Fruit fly (Drosophila melanogaster) whole organism, wandering third instar larva: Measurements from ENCODE around the gene CG3386.

ENCODE experiments used
- Abd-B ChIP-seq: fragments of >200 bp; optimal IDR thresholded peaks from 2 replicates; lab custom pipeline; 2017; ENCODE audit warnings: missing biosample characterization, missing genetic modification characterization
- CG32264 ChIP-seq: fragments of 200-800 bp; sonication (Bioruptor generic); optimal IDR thresholded peaks from 2 replicates; lab custom pipeline; 2016; ENCODE audit warnings: missing biosample characterization, missing genetic modification characterization
- CG9705 ChIP-seq: fragments of 200-800 bp; sonication (Bioruptor generic); optimal IDR thresholded peaks from 2 replicates; lab custom pipeline; 2018; ENCODE audit warnings: missing biosample characterization, mild to moderate bottlenecking, missing genetic modification characterization
- CrebA ChIP-seq: fragments of 200-800 bp; sonication (Bioruptor generic); optimal IDR thresholded peaks from 2 replicates; lab custom pipeline; 2016; ENCODE audit warnings: missing biosample characterization, mild to moderate bottlenecking, missing genetic modification characterization, borderline replicate concordance
- Dfd ChIP-seq: fragments of >200 bp; optimal IDR thresholded peaks from 2 replicates; lab custom pipeline; 2017; ENCODE audit warnings: missing biosample characterization, missing genetic modification characterization
- Dif ChIP-seq: fragments of 200-275, 200-300 bp; sonication (Bioruptor generic); optimal IDR thresholded peaks from 2 replicates; lab custom pipeline; 2018; ENCODE audit warnings: missing biosample characterization, missing genetic modification characterization; ENCODE audit not compliant: partially characterized antibody
- GATAd ChIP-seq: sonication (Bioruptor generic); optimal IDR thresholded peaks from 2 replicates; lab custom pipeline; 2016; ENCODE audit warnings: missing biosample characterization, missing genetic modification characterization
- HLH106 ChIP-seq: fragments of 200-800 bp; optimal IDR thresholded peaks from 3 replicates; lab custom pipeline; 2019; ENCODE audit warnings: missing biosample characterization, mild to moderate bottlenecking, missing genetic modification characterization, moderate library complexity
- Hnf4 ChIP-seq: fragments of 200-800 bp; sonication (Bioruptor generic); optimal IDR thresholded peaks from 2 replicates; lab custom pipeline; 2016; ENCODE audit warnings: missing biosample characterization, mild to moderate bottlenecking, missing genetic modification characterization
- Hr78 ChIP-seq: fragments of >200 bp; optimal IDR thresholded peaks from 2 replicates; lab custom pipeline; 2017; ENCODE audit warnings: missing biosample characterization, missing genetic modification characterization
- Jra ChIP-seq: sonication (Bioruptor generic); optimal IDR thresholded peaks from 2 replicates; lab custom pipeline; 2016; ENCODE audit warnings: missing biosample characterization, missing genetic modification characterization
- Mio ChIP-seq: sonication (Bioruptor generic); optimal IDR thresholded peaks from 2 replicates; lab custom pipeline; 2016; ENCODE audit warnings: missing biosample characterization, missing genetic modification characterization
- Myc ChIP-seq: fragments of >200 bp; optimal IDR thresholded peaks from 2 replicates; lab custom pipeline; 2017
- N ChIP-seq: fragments of >200 bp; optimal IDR thresholded peaks from 2 replicates; lab custom pipeline; 2018; ENCODE audit warnings: missing biosample characterization, missing external identifiers, missing genetic modification characterization
- OdsH ChIP-seq: fragments of 200-800 bp; sonication (Bioruptor generic); optimal IDR thresholded peaks from 2 replicates; lab custom pipeline; 2016; ENCODE audit warnings: missing biosample characterization, mild to moderate bottlenecking, missing genetic modification characterization
- Rel ChIP-seq, 2 experiments: fragments of 200-800 bp; sonication (Bioruptor generic) in 1 of 2; optimal IDR thresholded peaks; 2 replicates in 1 of 2; 3 replicates in 1 of 2; lab custom pipeline; 2016 to 2019; ENCODE audit warnings: mild to moderate bottlenecking in 2 of 2, missing biosample characterization in 2 of 2, missing genetic modification characterization in 2 of 2, moderate library complexity in 1 of 2
- Sp1 ChIP-seq: fragments of 200-800 bp; sonication (Bioruptor generic); optimal IDR thresholded peaks from 3 replicates; lab custom pipeline; 2019; ENCODE audit warnings: missing biosample characterization, mild to moderate bottlenecking, missing genetic modification characterization, moderate library complexity
- Vsx2 ChIP-seq: fragments of 200-300, 225-300 bp; sonication (Bioruptor generic); optimal IDR thresholded peaks from 2 replicates; lab custom pipeline; 2018; ENCODE audit warnings: missing biosample characterization, missing genetic modification characterization; ENCODE audit not compliant: partially characterized antibody
- br ChIP-seq: fragments of 200-800 bp; sonication (Bioruptor generic); optimal IDR thresholded peaks from 2 replicates; lab custom pipeline; 2016; ENCODE audit warnings: missing biosample characterization, missing genetic modification characterization
- brk ChIP-seq: fragments of 200-800 bp; sonication (Bioruptor generic); optimal IDR thresholded peaks from 2 replicates; lab custom pipeline; 2016; ENCODE audit warnings: missing biosample characterization, mild to moderate bottlenecking, missing genetic modification characterization
- dl ChIP-seq, 2 experiments: fragments of 175-275, 200-275 bp in 1 of 2; fragments of 200-275 bp in 1 of 2; sonication (Bioruptor generic); optimal IDR thresholded peaks; lab custom pipeline; 2018; ENCODE audit warnings: mild to moderate bottlenecking in 2 of 2, missing biosample characterization in 2 of 2, missing genetic modification characterization in 2 of 2, moderate library complexity in 2 of 2; ENCODE audit not compliant: partially characterized antibody in 2 of 2, insufficient read depth in 1 of 2
- dsf ChIP-seq: sonication (Bioruptor generic); optimal IDR thresholded peaks from 2 replicates; lab custom pipeline; 2016; ENCODE audit warnings: missing biosample characterization, missing genetic modification characterization, borderline replicate concordance
- ey ChIP-seq: fragments of 200-800 bp; sonication (Bioruptor generic); optimal IDR thresholded peaks from 2 replicates; lab custom pipeline; 2016; ENCODE audit warnings: missing biosample characterization, missing genetic modification characterization
- foxo ChIP-seq, 2 experiments: fragments of 200-800 bp; sonication (Bioruptor generic); optimal IDR thresholded peaks; 2 replicates in 1 of 2; 3 replicates in 1 of 2; lab custom pipeline; 2016 to 2017; ENCODE audit warnings: missing biosample characterization in 2 of 2, missing genetic modification characterization in 2 of 2
- fru ChIP-seq: fragments of 200-800 bp; sonication (Bioruptor generic); optimal IDR thresholded peaks from 3 replicates; lab custom pipeline; 2016; ENCODE audit warnings: missing biosample characterization, mild to moderate bottlenecking, missing genetic modification characterization
- h ChIP-seq: fragments of 200-800 bp; sonication (Bioruptor generic); optimal IDR thresholded peaks from 3 replicates; lab custom pipeline; 2016; ENCODE audit warnings: missing biosample characterization, mild to moderate bottlenecking, missing genetic modification characterization
- jim ChIP-seq: fragments of 175-275, 200-325 bp; sonication (Bioruptor generic); optimal IDR thresholded peaks from 2 replicates; lab custom pipeline; 2016; ENCODE audit warnings: missing biosample characterization, mild to moderate bottlenecking, missing genetic modification characterization
- lola ChIP-seq: fragments of >200 bp; optimal IDR thresholded peaks from 2 replicates; lab custom pipeline; 2017; ENCODE audit warnings: missing biosample characterization, missing genetic modification characterization
- psq ChIP-seq: fragments of 200-800 bp; sonication (Bioruptor generic); optimal IDR thresholded peaks from 3 replicates; lab custom pipeline; 2017; ENCODE audit warnings: missing biosample characterization, mild to moderate bottlenecking, missing genetic modification characterization, moderate library complexity
- rgr ChIP-seq: fragments of 200-800 bp; sonication (Bioruptor generic); optimal IDR thresholded peaks from 3 replicates; lab custom pipeline; 2016; ENCODE audit warnings: missing biosample characterization, mild to moderate bottlenecking, missing genetic modification characterization
- sage ChIP-seq: fragments of 200-800 bp; sonication (Bioruptor generic); optimal IDR thresholded peaks from 2 replicates; lab custom pipeline; 2016; ENCODE audit warnings: missing biosample characterization, mild to moderate bottlenecking, missing genetic modification characterization
- sv ChIP-seq: fragments of 200-800 bp; sonication (Bioruptor generic); optimal IDR thresholded peaks from 3 replicates; lab custom pipeline; 2016; ENCODE audit warnings: missing biosample characterization, missing genetic modification characterization
- tai ChIP-seq: sonication (Bioruptor generic); optimal IDR thresholded peaks from 2 replicates; lab custom pipeline; 2016; ENCODE audit warnings: missing biosample characterization, missing genetic modification characterization
- usp ChIP-seq: fragments of >200 bp; optimal IDR thresholded peaks from 2 replicates; lab custom pipeline; 2017; ENCODE audit warnings: missing biosample characterization, missing genetic modification characterization
- woc ChIP-seq: sonication (Bioruptor generic); optimal IDR thresholded peaks from 2 replicates; lab custom pipeline; 2016; ENCODE audit warnings: missing biosample characterization, mild to moderate bottlenecking, missing genetic modification characterization

CG3386 gene

DNA sequence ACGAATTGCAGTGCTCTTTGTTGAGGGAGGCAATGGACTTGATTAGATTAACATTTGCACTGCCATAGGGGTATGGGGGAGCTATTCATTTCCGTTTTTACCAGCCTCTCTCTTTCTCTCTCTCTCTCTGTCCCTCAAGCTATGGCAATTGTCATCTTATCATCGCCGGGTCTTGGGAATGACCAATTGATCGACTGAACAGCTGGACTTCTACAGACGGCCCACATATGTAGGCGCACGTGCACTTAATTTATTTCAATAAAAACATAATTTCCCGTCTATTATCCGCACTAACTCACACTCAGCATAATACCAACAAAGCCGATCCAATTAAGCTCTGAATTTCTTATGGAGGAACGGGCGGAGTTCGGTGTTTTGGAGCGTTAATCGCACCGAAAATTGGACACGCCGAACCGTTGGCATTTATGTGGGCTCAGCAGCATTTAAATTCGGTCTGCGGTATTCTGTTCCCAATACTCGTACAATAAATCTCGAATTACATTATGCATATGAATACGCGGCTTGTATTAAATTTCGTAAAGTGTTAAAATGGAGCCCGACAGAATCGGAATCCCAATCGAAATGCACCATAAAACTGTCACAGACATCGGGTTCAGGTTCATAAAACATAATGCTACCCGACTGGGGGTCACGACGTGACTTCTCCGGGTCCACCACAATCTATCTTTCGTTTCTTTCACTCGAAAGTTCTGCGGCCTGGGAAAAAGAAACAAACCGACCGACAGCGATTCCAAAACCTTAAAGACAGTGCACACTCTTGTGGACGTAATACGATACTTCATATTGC lies 41.6 kb upstream of the CG3386 start:
- TF ChIP-seq N (no peak), Jra (GFP tag; lab: Kevin White, UChicago) (no peak), Mio (no peak), Hnf4 (no peak), woc (GFP tag; lab: Kevin White, UChicago) (no peak), Hr78 (no peak), h (GFP tag; lab: Kevin White, UChicago) (no peak), fru (GFP tag; lab: Kevin White, UChicago) (no peak), br (GFP tag; lab: Kevin White, UChicago) (no peak), ey (GFP tag; lab: Kevin White, UChicago) (no peak), CrebA (GFP tag; lab: Kevin White, UChicago) (no peak), lola (GFP tag; lab: Kevin White, UChicago) (no peak), sv (no peak)

DNA sequence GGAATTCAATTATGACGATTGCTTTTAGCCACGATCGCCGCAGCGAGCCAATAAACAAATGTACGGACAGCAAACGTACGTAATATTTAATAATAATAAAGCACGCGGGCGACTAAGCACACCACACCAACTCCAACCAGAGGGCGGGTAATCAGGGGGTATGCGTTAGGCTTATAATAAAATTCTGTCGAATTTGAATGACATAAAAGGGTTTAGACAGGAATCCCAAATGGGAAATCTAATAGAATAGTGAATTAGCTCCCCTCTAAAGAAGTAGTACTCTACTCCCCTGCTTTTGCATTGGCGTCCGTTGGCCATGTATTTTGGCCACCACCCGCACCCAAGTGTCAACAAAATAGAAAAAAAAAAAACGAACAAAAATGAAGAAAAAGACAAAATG lies 40.1 kb upstream of the CG3386 start:
- TF ChIP-seq brk (GFP tag; lab: Kevin White, UChicago) (no peak), h (GFP tag; lab: Kevin White, UChicago) (peak; percentile 16), foxo (GFP tag; optimal IDR thresholded peaks at IDR 0.05; lab: Kevin White, UChicago) (peak in 1 of 2 experiments; percentile 11)

DNA sequence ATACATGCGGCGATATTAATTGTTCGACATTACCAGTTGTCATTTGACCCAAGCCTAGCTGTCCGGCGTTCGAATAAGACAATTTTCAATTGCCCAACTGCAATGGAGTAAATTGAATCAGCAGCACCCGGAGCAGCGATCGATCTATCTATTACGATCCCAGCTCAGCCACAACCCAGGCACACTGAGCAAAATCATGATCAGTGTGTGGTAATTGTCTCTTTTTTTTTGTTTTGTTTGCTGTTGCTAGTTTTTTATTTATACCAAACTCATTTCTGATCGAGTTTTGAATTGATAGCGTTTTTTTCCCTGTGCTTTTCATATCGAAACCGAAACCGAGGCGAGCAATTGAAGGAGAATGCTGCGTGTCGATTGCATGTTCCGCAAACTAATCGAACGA lies 39.6 kb upstream of the CG3386 start:
- TF ChIP-seq Dif (GFP tag; lab: Kevin White, UChicago) (no peak), dsf (no peak), Sp1 (GFP tag; lab: Kevin White, UChicago) (no peak), sage (no peak), h (GFP tag; lab: Kevin White, UChicago) (no peak), OdsH (GFP tag; lab: Kevin White, UChicago) (no peak), CrebA (GFP tag; lab: Kevin White, UChicago) (no peak), lola (GFP tag; lab: Kevin White, UChicago) (no peak), HLH106 (tag; lab: Kevin White, UChicago) (no peak), rgr (GFP tag; lab: Kevin White, UChicago) (no peak), N (no peak), usp (GFP tag; lab: Kevin White, UChicago) (no peak), ey (GFP tag; lab: Kevin White, UChicago) (no peak), Vsx2 (no peak), Myc (lab: Kevin White, UChicago) (no peak), Hnf4 (no peak), Rel (GFP tag; optimal IDR thresholded peaks at IDR 0.05; lab: Kevin White, UChicago) (no peak), Rel (tag; optimal IDR thresholded peaks at IDR 0.05; lab: Kevin White, UChicago) (no peak)

DNA sequence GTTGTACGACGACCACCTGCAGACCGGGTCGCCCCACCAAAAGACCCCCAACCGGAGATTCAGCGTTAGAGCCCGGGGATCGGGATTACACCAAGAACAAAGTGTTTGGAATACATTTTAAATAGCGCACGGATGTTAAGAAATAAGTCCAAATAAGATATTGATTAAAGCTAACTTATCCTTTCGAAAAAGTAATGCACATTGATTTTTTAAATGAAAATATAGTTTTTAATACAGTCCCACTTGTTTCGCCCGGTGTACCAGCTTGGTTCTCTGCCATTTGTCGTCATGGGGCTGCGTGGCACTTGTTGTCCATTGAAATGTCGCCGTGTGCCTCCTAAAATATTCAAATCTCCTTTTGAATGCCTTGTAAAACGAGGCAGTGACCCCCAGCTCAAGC lies 38.8 kb upstream of the CG3386 start:
- no peak for TF ChIP-seq lola (GFP tag; lab: Kevin White, UChicago)
- TF ChIP-seq dl (GFP tag; optimal IDR thresholded peaks at IDR 0.05; lab: Kevin White, UChicago; ENCODE audit: insufficient read depth in 1 of 2, partially characterized antibody in 2 of 2) = no peak
- no peak for TF ChIP-seq tai (GFP tag; lab: Kevin White, UChicago)
- no peak for TF ChIP-seq sage
- TF ChIP-seq Rel (GFP tag; optimal IDR thresholded peaks at IDR 0.05; lab: Kevin White, UChicago) = no peak
- no peak for TF ChIP-seq Rel (tag; optimal IDR thresholded peaks at IDR 0.05; lab: Kevin White, UChicago)
- TF ChIP-seq Dfd (GFP tag; lab: Kevin White, UChicago) = no peak
- no peak for TF ChIP-seq CG9705
- no peak for TF ChIP-seq OdsH (GFP tag; lab: Kevin White, UChicago)
- TF ChIP-seq CrebA (GFP tag; lab: Kevin White, UChicago) = no peak
- peak; percentile 21 for TF ChIP-seq fru (GFP tag; lab: Kevin White, UChicago)
- peak; percentile 27 for TF ChIP-seq h (GFP tag; lab: Kevin White, UChicago)

DNA sequence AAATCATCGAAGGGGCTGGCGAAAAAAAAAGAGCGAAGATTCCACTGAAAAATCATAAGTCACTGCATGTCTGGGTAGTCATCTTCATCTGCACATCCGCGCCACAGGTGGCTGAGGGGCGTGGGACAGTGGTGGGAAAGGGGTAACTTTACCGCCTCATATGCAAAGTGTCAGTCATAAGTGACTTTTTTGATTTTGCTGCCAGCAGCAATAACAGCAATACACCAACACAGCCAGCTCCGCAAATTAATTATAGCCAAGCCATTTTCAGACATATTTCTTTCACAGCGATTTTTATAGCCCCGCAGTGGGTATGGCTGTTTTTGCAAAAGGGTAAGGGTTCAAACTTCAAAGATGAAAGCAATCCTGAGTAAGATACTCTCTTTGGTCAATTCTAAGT lies 36.1 kb upstream of the CG3386 start:
- TF ChIP-seq foxo (GFP tag; optimal IDR thresholded peaks at IDR 0.05; lab: Kevin White, UChicago) (no peak), CrebA (GFP tag; lab: Kevin White, UChicago) (no peak), Dfd (GFP tag; lab: Kevin White, UChicago) (no peak), sage (no peak), jim (GFP tag; lab: Kevin White, UChicago) (no peak), Dif (GFP tag; lab: Kevin White, UChicago) (no peak), Jra (GFP tag; lab: Kevin White, UChicago) (no peak), psq (no peak), CG32264 (GFP tag; lab: Kevin White, UChicago) (no peak), br (GFP tag; lab: Kevin White, UChicago) (no peak), h (GFP tag; lab: Kevin White, UChicago) (no peak), GATAd (no peak), Abd-B (GFP tag; lab: Kevin White, UChicago) (no peak), ey (GFP tag; lab: Kevin White, UChicago) (no peak), Hr78 (no peak), woc (GFP tag; lab: Kevin White, UChicago) (no peak), Rel (GFP tag; optimal IDR thresholded peaks at IDR 0.05; lab: Kevin White, UChicago) (no peak), Rel (tag; optimal IDR thresholded peaks at IDR 0.05; lab: Kevin White, UChicago) (no peak)
